Worm (Caenorhabditis elegans) whole organism, early embryonic: ENCODE data around the gene dyf-18.

ENCODE experiments used
- B0310.2 ChIP-seq: sonication (generic microtip); optimal IDR thresholded peaks from 2 replicates; lab custom pipeline; 2016; ENCODE audit warnings: mild to moderate bottlenecking, missing genetic modification characterization, missing compliant biosample characterization
- aly-1 ChIP-seq: sonication (generic microtip); optimal IDR thresholded peaks from 2 replicates; lab custom pipeline; 2016; ENCODE audit warnings: missing genetic modification characterization, missing compliant biosample characterization
- ama-1 ChIP-seq: fragments of 150-350 bp; optimal IDR thresholded peaks from 2 replicates; lab custom pipeline; 2014
- ceh-13 ChIP-seq: fragments of 200-800 bp; sonication (Bioruptor generic); optimal IDR thresholded peaks from 2 replicates; lab custom pipeline; 2018; ENCODE audit warnings: mild to moderate bottlenecking, missing genetic modification characterization, missing compliant biosample characterization
- ets-7 ChIP-seq: sonication (generic microtip); optimal IDR thresholded peaks from 2 replicates; lab custom pipeline; 2016; ENCODE audit warnings: missing genotype, missing genetic modification characterization, missing compliant biosample characterization
- hmbx-1 ChIP-seq: sonication (generic microtip); optimal IDR thresholded peaks from 2 replicates; lab custom pipeline; 2016; ENCODE audit warnings: mild to moderate bottlenecking, missing genetic modification characterization, missing compliant biosample characterization
- hmg-4 ChIP-seq: fragments of 200-800 bp; sonication (Bioruptor generic); optimal IDR thresholded peaks from 2 replicates; lab custom pipeline; 2018; ENCODE audit warnings: mild to moderate bottlenecking, missing genetic modification characterization, missing compliant biosample characterization
- scrt-1 ChIP-seq: fragments of 200-800 bp; sonication (Bioruptor generic); IDR thresholded peaks from 2 replicates; pipeline ENCODE4 v1.3.6; 2022; ENCODE audit warnings: missing genetic modification characterization, missing compliant biosample characterization
- sea-1 ChIP-seq: fragments of 200-800 bp; sonication (Bioruptor generic); conservative IDR thresholded peaks from 2 replicates; pipeline ENCODE4 v1.3.6; 2022; ENCODE audit warnings: missing genetic modification characterization, missing compliant biosample characterization
- tbx-11 ChIP-seq: fragments of 200-800 bp; sonication (Bioruptor generic); IDR thresholded peaks from 2 replicates; pipeline ENCODE4 v1.3.6; 2022; ENCODE audit warnings: missing genetic modification characterization, missing compliant biosample characterization
- tbx-37 ChIP-seq: fragments of 200-800 bp; sonication (Bioruptor generic); conservative IDR thresholded peaks from 2 replicates; pipeline ENCODE4 v1.3.6; 2022; ENCODE audit warnings: missing genetic modification reagents, missing genetic modification characterization, missing compliant biosample characterization
- tra-4 ChIP-seq: sonication (generic microtip); optimal IDR thresholded peaks from 2 replicates; lab custom pipeline; 2017; ENCODE audit warnings: missing genetic modification characterization, missing compliant biosample characterization

ce11 chrIV:11799240-11799639 lies 1.7 kb downstream of the dyf-18 start:
- TF ChIP-seq tra-4 (no peak), scrt-1 (GFP tag; lab: Robert Waterston, UW) (no peak), ets-7 (no peak), ama-1 (lab: Kevin White, UChicago) (no peak), ceh-13 (no peak), tbx-11 (GFP tag; lab: Robert Waterston, UW) (no peak), B0310.2 (tag; lab: Kevin White, UChicago) (no peak), hmg-4 (GFP tag; lab: Kevin White, UChicago) (no peak), aly-1 (tag; lab: Kevin White, UChicago) (no peak), sea-1 (no peak), hmbx-1 (tag; lab: Kevin White, UChicago) (no peak), tbx-37 (GFP tag; lab: Robert Waterston, UW) (no peak)
